Worm (Caenorhabditis elegans): ENCODE results near the gene srw-59.

DNA sequence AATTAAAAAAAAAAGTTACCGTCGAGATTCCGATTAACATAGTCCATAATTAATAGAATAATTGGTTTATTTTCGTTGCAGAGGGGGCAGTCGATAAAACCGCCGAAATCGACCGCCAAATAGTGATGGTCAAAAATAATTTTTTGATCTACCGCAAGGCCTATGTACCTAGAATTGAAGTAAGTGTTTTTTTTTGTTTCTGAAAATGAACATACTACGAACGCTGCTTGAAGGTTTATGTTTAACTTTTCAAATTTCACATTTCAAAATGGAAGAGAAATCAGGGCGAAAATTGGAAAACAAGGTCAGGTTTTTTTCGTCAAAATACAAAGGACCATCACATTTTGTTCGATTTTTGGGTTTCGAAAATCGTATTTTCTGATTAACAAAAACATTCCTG, 22.5 kb downstream of the srw-59 start, which contains the start of gene pzf-1:
- no peak for TF ChIP-seq ceh-31 (tag; optimal IDR thresholded peaks at IDR 0.05)
- no peak for TF ChIP-seq unc-3 (GFP tag; conservative IDR thresholded peaks at IDR 0.05)
- TF ChIP-seq unc-3 (tag; optimal IDR thresholded peaks at IDR 0.05) = no peak
- no peak for TF ChIP-seq ceh-9 (tag; optimal IDR thresholded peaks at IDR 0.05)
- TF ChIP-seq hlh-15 (tag; optimal IDR thresholded peaks at IDR 0.05) = no peak
- no peak for TF ChIP-seq hlh-30 (tag; optimal IDR thresholded peaks at IDR 0.05; ENCODE audit: insufficient read depth)
- no peak for TF ChIP-seq ceh-34 (tag; optimal IDR thresholded peaks at IDR 0.05)
- no peak for TF ChIP-seq pha-2 (tag; optimal IDR thresholded peaks at IDR 0.05)
- TF ChIP-seq nfya-1 (tag; optimal IDR thresholded peaks at IDR 0.05) = no peak

Measured in whole organism, late embryonic.